Worm (Caenorhabditis elegans) whole organism, L4 larva: ENCODE measurements around the gene cest-31.
A peak's percentile ranks its signal among the peaks of the same experiment; 100 is the strongest.

ENCODE experiments used
- D1046.2 ChIP-seq: fragments of 200-800 bp; sonication (Bioruptor generic); IDR thresholded peaks from 2 replicates; pipeline ENCODE4 v1.3.6; 2022; ENCODE audit warnings: missing genetic modification characterization, missing compliant biosample characterization
- F26F4.8 ChIP-seq: fragments of 200-800 bp; sonication (Bioruptor generic); conservative IDR thresholded peaks from 2 replicates; pipeline ENCODE4 v1.3.6; 2022; ENCODE audit warnings: missing genetic modification characterization, missing compliant biosample characterization
- F37D6.2 ChIP-seq: sonication (generic microtip); optimal IDR thresholded peaks from 2 replicates; lab custom pipeline; 2016; ENCODE audit warnings: mild to moderate bottlenecking, missing genetic modification characterization, missing compliant biosample characterization
- F49E8.2 ChIP-seq: sonication (generic microtip); optimal IDR thresholded peaks from 2 replicates; lab custom pipeline; 2016; ENCODE audit warnings: missing compliant biosample characterization, mild to moderate bottlenecking, missing genetic modification characterization, borderline replicate concordance
- ZK337.2 ChIP-seq: fragments of 200-800 bp; sonication (Bioruptor generic); IDR thresholded peaks from 2 replicates; pipeline ENCODE4 v1.3.6; 2022; ENCODE audit warnings: missing genetic modification reagents, missing genetic modification characterization, missing compliant biosample characterization
- aha-1 ChIP-seq: fragments of 150-350 bp; peaks from one replicate; lab custom pipeline; 2014; ENCODE audit warnings: missing biosample characterization, missing genetic modification characterization
- ceh-32 ChIP-seq: sonication (generic microtip); optimal IDR thresholded peaks from 2 replicates; lab custom pipeline; 2016; ENCODE audit warnings: mild to moderate bottlenecking, missing genetic modification characterization, missing compliant biosample characterization; ENCODE audit not compliant: poor library complexity
- ceh-44 ChIP-seq: fragments of 200-800 bp; sonication (Bioruptor generic); IDR thresholded peaks from 2 replicates; pipeline ENCODE4 v1.3.6; 2022; ENCODE audit warnings: missing genetic modification reagents, missing genetic modification characterization, missing compliant biosample characterization
- ceh-62 ChIP-seq: sonication (generic microtip); optimal IDR thresholded peaks from 2 replicates; lab custom pipeline; 2017; ENCODE audit warnings: missing biosample characterization, missing genetic modification characterization
- daf-16 ChIP-seq, 3 experiments: sonication (generic microtip); optimal IDR thresholded peaks; 2 replicates each; lab custom pipeline; 2016 to 2017; ENCODE audit warnings: missing genetic modification characterization in 3 of 3, missing genetic modification reagents in 3 of 3, mild to moderate bottlenecking in 2 of 3, missing compliant biosample characterization in 2 of 3, missing biosample characterization in 1 of 3, moderate library complexity in 1 of 3
- dmd-6 ChIP-seq: fragments of 200-800 bp; sonication (Bioruptor generic); IDR thresholded peaks from 2 replicates; pipeline ENCODE4 v1.3.6; 2022; ENCODE audit warnings: missing genetic modification reagents, missing genetic modification characterization, missing compliant biosample characterization
- dmd-9 ChIP-seq: fragments of 200-800 bp; sonication (Bioruptor generic); IDR thresholded peaks from 2 replicates; pipeline ENCODE4 v1.3.6; 2022; ENCODE audit warnings: missing genetic modification reagents, missing genetic modification characterization, missing compliant biosample characterization
- dpl-1 ChIP-seq: fragments of 150-350 bp; optimal IDR thresholded peaks from 2 replicates; lab custom pipeline; 2014; ENCODE audit warnings: missing biosample characterization, missing genetic modification reagents, missing genetic modification characterization
- dve-1 ChIP-seq: sonication (generic microtip); optimal IDR thresholded peaks from 2 replicates; lab custom pipeline; 2017; ENCODE audit warnings: antibody characterized with exemption, mild to moderate bottlenecking, missing genetic modification characterization, missing compliant biosample characterization; ENCODE audit not compliant: insufficient read depth
- hif-1 ChIP-seq, 2 experiments: sonication (generic microtip); optimal IDR thresholded peaks; 2 replicates each; lab custom pipeline; 2016 to 2017; ENCODE audit warnings: missing compliant biosample characterization in 2 of 2, missing genetic modification characterization in 2 of 2, missing genetic modification reagents in 2 of 2, missing genotype in 2 of 2, mild to moderate bottlenecking in 1 of 2
- hlh-11 ChIP-seq: fragments of 200-800 bp; sonication (Bioruptor generic); optimal IDR thresholded peaks from 2 replicates; lab custom pipeline; 2018; ENCODE audit warnings: mild to moderate bottlenecking, missing genetic modification characterization, missing compliant biosample characterization
- hmg-1.1 ChIP-seq: fragments of 200-800 bp; sonication (Bioruptor generic); IDR thresholded peaks from 2 replicates; pipeline ENCODE4 v1.3.6; 2022; ENCODE audit warnings: missing genetic modification reagents, missing genetic modification characterization, missing compliant biosample characterization
- jun-1 ChIP-seq: fragments of 150-350 bp; optimal IDR thresholded peaks from 2 replicates; lab custom pipeline; 2014; ENCODE audit warnings: missing biosample characterization, missing genetic modification reagents, missing genetic modification characterization
- lin-13 ChIP-seq: fragments of 150-350 bp; optimal IDR thresholded peaks from 2 replicates; lab custom pipeline; 2014; ENCODE audit warnings: missing biosample characterization, missing genetic modification reagents, missing genetic modification characterization
- lin-15B ChIP-seq: fragments of 150-350 bp; sonication (generic microtip); optimal IDR thresholded peaks from 3 replicates; lab custom pipeline; 2014; ENCODE audit warnings: missing biosample characterization, missing genetic modification characterization
- lin-29 ChIP-seq: fragments of 200-800 bp; sonication (Bioruptor generic); IDR thresholded peaks from 2 replicates; pipeline ENCODE4 v1.3.6; 2022; ENCODE audit warnings: missing genetic modification reagents, missing genetic modification characterization, missing compliant biosample characterization
- lin-38 ChIP-seq: fragments of 200-800 bp; sonication (Bioruptor generic); IDR thresholded peaks from 2 replicates; pipeline ENCODE4 v1.3.6; 2022; ENCODE audit warnings: missing genetic modification reagents, missing genetic modification characterization, missing compliant biosample characterization
- lin-39 ChIP-seq: fragments of 150-350 bp; optimal IDR thresholded peaks from 2 replicates; lab custom pipeline; 2014; ENCODE audit warnings: missing biosample characterization, missing genetic modification reagents, missing genetic modification characterization
- lsy-2 ChIP-seq, 2 experiments: fragments of 150-350 bp in 1 of 2; sonication (generic microtip) in 1 of 2; optimal IDR thresholded peaks; 2 replicates each; lab custom pipeline; 2014 to 2017; ENCODE audit warnings: missing biosample characterization in 2 of 2, missing genetic modification characterization in 2 of 2
- madf-9 ChIP-seq: fragments of 200-800 bp; sonication (Bioruptor generic); conservative IDR thresholded peaks from 2 replicates; pipeline ENCODE4 v1.3.6; 2022; ENCODE audit warnings: missing genetic modification reagents, missing genetic modification characterization, missing compliant biosample characterization
- mdl-1 ChIP-seq, 2 experiments: fragments of 150-350 bp in 1 of 2; sonication (generic microtip) in 1 of 2; optimal IDR thresholded peaks; 2 replicates each; lab custom pipeline; 2014 to 2017; ENCODE audit warnings: missing biosample characterization in 2 of 2, missing genetic modification characterization in 2 of 2
- mes-2 ChIP-seq: sonication (generic microtip); optimal IDR thresholded peaks from 2 replicates; lab custom pipeline; 2016; ENCODE audit warnings: missing genotype, mild to moderate bottlenecking, missing genetic modification characterization, missing compliant biosample characterization; ENCODE audit not compliant: poor library complexity, severe bottlenecking
- nhr-237 ChIP-seq: sonication (generic microtip); optimal IDR thresholded peaks from 2 replicates; lab custom pipeline; 2017; ENCODE audit warnings: missing biosample characterization, missing genetic modification characterization
- nhr-25 ChIP-seq: sonication (generic microtip); optimal IDR thresholded peaks from 2 replicates; lab custom pipeline; 2017; ENCODE audit warnings: missing genetic modification characterization, mild to moderate bottlenecking, missing compliant biosample characterization, antibody characterized with exemption, moderate library complexity, borderline replicate concordance; ENCODE audit not compliant: insufficient read depth
- nhr-28 ChIP-seq: fragments of 150-350 bp; optimal IDR thresholded peaks from 2 replicates; lab custom pipeline; 2014; ENCODE audit warnings: missing biosample characterization, missing genetic modification characterization
- nhr-41 ChIP-seq: fragments of 200-800 bp; sonication (Bioruptor generic); IDR thresholded peaks from 2 replicates; pipeline ENCODE4 v1.3.6; 2022; ENCODE audit warnings: missing genetic modification reagents, missing genetic modification characterization, missing compliant biosample characterization
- nhr-42 ChIP-seq: fragments of 200-800 bp; sonication (Bioruptor generic); IDR thresholded peaks from 2 replicates; pipeline ENCODE4 v1.3.6; 2022; ENCODE audit warnings: missing genetic modification characterization, missing compliant biosample characterization
- nhr-48 ChIP-seq: sonication (generic microtip); optimal IDR thresholded peaks from 2 replicates; lab custom pipeline; 2016; ENCODE audit warnings: mild to moderate bottlenecking, missing genetic modification characterization, missing compliant biosample characterization
- nhr-6 ChIP-seq: fragments of 150-350 bp; optimal IDR thresholded peaks from 2 replicates; lab custom pipeline; 2014; ENCODE audit warnings: missing biosample characterization, missing genetic modification characterization
- nhr-76 ChIP-seq: fragments of 150-350 bp; optimal IDR thresholded peaks from 2 replicates; lab custom pipeline; 2014; ENCODE audit warnings: missing biosample characterization, missing genetic modification characterization
- php-3 ChIP-seq: fragments of 200-800 bp; sonication (Bioruptor generic); IDR thresholded peaks from 2 replicates; pipeline ENCODE4 v1.3.6; 2022; ENCODE audit warnings: missing genetic modification reagents, missing genetic modification characterization, missing compliant biosample characterization
- skn-1 ChIP-seq: fragments of 150-350 bp; optimal IDR thresholded peaks from 2 replicates; lab custom pipeline; 2014; ENCODE audit warnings: missing biosample characterization, missing genetic modification characterization
- snpc-1.2 ChIP-seq: fragments of 200-800 bp; sonication (Bioruptor generic); IDR thresholded peaks from 2 replicates; pipeline ENCODE4 v1.3.6; 2022; ENCODE audit warnings: missing genetic modification reagents, missing genetic modification characterization, missing compliant biosample characterization
- snpc-4 ChIP-seq: fragments of 150-350 bp; optimal IDR thresholded peaks from 2 replicates; lab custom pipeline; 2014; ENCODE audit warnings: missing biosample characterization, missing genetic modification characterization
- spr-3 ChIP-seq: fragments of 200-800 bp; sonication (Bioruptor generic); optimal IDR thresholded peaks from 2 replicates; lab custom pipeline; 2018; ENCODE audit warnings: mild to moderate bottlenecking, missing genetic modification characterization, missing compliant biosample characterization
- zag-1 ChIP-seq: fragments of 150-350 bp; optimal IDR thresholded peaks from 2 replicates; lab custom pipeline; 2014; ENCODE audit warnings: missing biosample characterization, missing genetic modification characterization
- zfp-3 ChIP-seq: fragments of 200-800 bp; sonication (Bioruptor generic); conservative IDR thresholded peaks from 2 replicates; pipeline ENCODE4 v1.3.6; 2022; ENCODE audit warnings: missing genetic modification reagents, missing genetic modification characterization, missing compliant biosample characterization
- ztf-11 ChIP-seq: fragments of 150-350 bp; optimal IDR thresholded peaks from 2 replicates; lab custom pipeline; 2014; ENCODE audit warnings: missing biosample characterization, missing genetic modification characterization

Gene cest-31

ce11 chrV:6666557-6666956 lies 7.5 kb upstream of the cest-31 start:
- TF ChIP-seq hlh-11 (tag; lab: Kevin White, UChicago) (peak; percentile 34), daf-16 (GFP tag; optimal IDR thresholded peaks at IDR 0.05; lab: Kevin White, UChicago) (no peak), daf-16 (tag; optimal IDR thresholded peaks at IDR 0.05; lab: Kevin White, UChicago) (peak; percentile 74), dve-1 (tag; lab: Kevin White, UChicago) (peak; percentile 32), mdl-1 (tag; optimal IDR thresholded peaks at IDR 0.05; lab: Kevin White, UChicago) (no peak), ceh-44 (GFP tag; lab: Robert Waterston, UW) (no peak), nhr-28 (tag; lab: Kevin White, UChicago) (peak; percentile 18), nhr-76 (tag; lab: Kevin White, UChicago) (no peak), php-3 (GFP tag; lab: Robert Waterston, UW) (0 out of 2 replicates have a peak, but pooled peaks have one; percentile 33), spr-3 (GFP tag; lab: Kevin White, UChicago) (no peak), dmd-6 (GFP tag; lab: Robert Waterston, UW) (peak; percentile 73), hif-1 (tag; optimal IDR thresholded peaks at IDR 0.05; lab: Kevin White, UChicago) (peak in 1 of 2 experiments; percentile 84), aha-1 (tag; lab: Kevin White, UChicago) (peak; percentile 52), snpc-4 (no peak)

- TF ChIP-seq nhr-237 (tag; lab: Kevin White, UChicago), result no peak
- no peak for TF ChIP-seq skn-1 (tag; lab: Kevin White, UChicago)
- no peak for TF ChIP-seq lin-29
- no peak for TF ChIP-seq dve-1 (tag; lab: Kevin White, UChicago)
- TF ChIP-seq D1046.2 (GFP tag; lab: Robert Waterston, UW), result no peak
- TF ChIP-seq dmd-9, result no peak
- TF ChIP-seq mes-2 (tag; lab: Kevin White, UChicago), result no peak
Measured at ce11 chrV:6668741-6669140, 5.3 kb upstream of the cest-31 start, which contains the start of gene str-180. Gene str-180, minus strand, starts transcription at chrV:6668841.

DNA sequence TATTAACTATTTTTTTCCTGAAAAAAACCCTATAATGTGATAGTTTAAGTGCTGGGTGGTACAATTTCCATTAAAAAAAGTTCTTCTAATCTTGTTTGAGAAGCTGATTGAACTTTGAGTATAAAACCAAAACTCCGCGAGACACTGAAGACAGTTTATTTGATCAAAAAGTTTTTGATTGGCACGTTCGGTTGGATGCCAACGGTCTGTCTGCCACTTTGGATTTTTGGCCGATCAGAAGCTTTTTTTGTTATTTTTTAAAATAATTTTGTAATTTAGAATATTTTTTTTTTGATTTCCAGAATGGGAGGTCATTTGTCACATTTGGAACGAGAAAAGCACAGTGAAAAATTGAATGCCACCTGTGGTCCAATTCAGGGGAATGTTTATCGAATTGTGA lies 4.5 kb upstream of the cest-31 start, which contains the start of gene cest-28:
Gene cest-28, plus strand, starts transcription at position 301 of the 400 bp plus-strand sequence.
- TF ChIP-seq hlh-11 (tag; lab: Kevin White, UChicago) (no peak), zag-1 (no peak), nhr-6 (tag; lab: Kevin White, UChicago) (no peak), ceh-62 (tag; lab: Kevin White, UChicago) (no peak), F37D6.2 (tag; lab: Kevin White, UChicago) (no peak), jun-1 (no peak), ztf-11 (no peak), madf-9 (no peak), F26F4.8 (GFP tag; lab: Robert Waterston, UW) (no peak)

DNA sequence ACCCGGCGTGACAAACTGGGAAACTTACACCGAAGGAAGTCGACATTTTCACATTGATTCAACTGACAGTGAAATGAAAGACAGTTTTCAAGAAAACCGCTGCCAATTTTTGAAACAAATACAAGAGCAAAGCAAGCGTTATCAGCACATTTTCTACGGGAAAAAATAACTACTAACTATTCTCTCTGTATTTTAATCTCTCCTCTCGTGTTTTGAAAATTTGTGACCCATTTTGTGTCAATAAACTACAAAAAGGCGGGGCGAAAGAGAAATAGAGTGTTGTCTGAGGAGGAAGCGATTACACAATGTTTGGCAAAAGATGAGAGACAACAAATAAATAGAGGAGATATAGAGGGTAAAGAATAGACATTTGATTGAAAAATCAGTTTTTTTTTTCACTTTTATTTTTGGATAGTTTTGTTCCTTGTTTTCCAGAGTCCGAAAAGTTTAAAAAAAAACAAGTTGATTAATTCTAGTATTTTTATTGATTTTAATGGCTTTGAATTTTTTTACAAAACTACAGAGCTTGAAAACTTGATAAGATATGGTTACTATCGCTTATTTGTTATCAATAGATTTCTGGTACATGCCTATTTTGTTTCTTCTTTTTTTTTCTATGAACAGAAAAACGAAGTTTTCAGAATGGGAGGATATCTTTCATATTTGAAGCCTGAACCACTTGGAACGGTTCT lies 2.2 kb downstream of the cest-31 start, which contains the start of gene cest-34:
Gene cest-34, plus strand, starts transcription at position 642 of the 692 bp plus-strand sequence.
- TF ChIP-seq nhr-28 (tag; lab: Kevin White, UChicago), result peak; percentile 76
- TF ChIP-seq lin-13 (GFP tag; lab: Kevin White, UChicago), result no peak
- TF ChIP-seq zfp-3 (GFP tag; lab: Robert Waterston, UW), result no peak
- TF ChIP-seq hmg-1.1 (GFP tag; lab: Robert Waterston, UW), result no peak
- no peak for TF ChIP-seq F37D6.2 (tag; lab: Kevin White, UChicago)
- no peak for TF ChIP-seq ceh-32 (tag; lab: Kevin White, UChicago)
- no peak for TF ChIP-seq nhr-25
- no peak for TF ChIP-seq nhr-41
- TF ChIP-seq snpc-1.2 (GFP tag; lab: Robert Waterston, UW), result no peak
- no peak for TF ChIP-seq lsy-2 (tag; optimal IDR thresholded peaks at IDR 0.05; lab: Kevin White, UChicago)
- TF ChIP-seq nhr-48, result no peak
- TF ChIP-seq F49E8.2 (tag; lab: Kevin White, UChicago), result no peak
- no peak for TF ChIP-seq nhr-42 (GFP tag; lab: Robert Waterston, UW)
- TF ChIP-seq madf-9, result no peak
- no peak for TF ChIP-seq dpl-1 (GFP tag; lab: Kevin White, UChicago)
- TF ChIP-seq hlh-11 (tag; lab: Kevin White, UChicago), result peak; percentile 29
- peak; percentile 83 for TF ChIP-seq dmd-6 (GFP tag; lab: Robert Waterston, UW)
- TF ChIP-seq lin-38, result no peak
- TF ChIP-seq spr-3 (GFP tag; lab: Kevin White, UChicago), result no peak
- no peak for TF ChIP-seq ZK337.2
- no peak for TF ChIP-seq lin-15B (tag; lab: Kevin White, UChicago)
- no peak for TF ChIP-seq dve-1 (tag; lab: Kevin White, UChicago)
- no peak for TF ChIP-seq lin-39
- peak; percentile 17 for TF ChIP-seq aha-1 (tag; lab: Kevin White, UChicago)
